Fruit fly (Drosophila melanogaster): ENCODE results near the gene Raf.

- TF ChIP-seq Hr39 (GFP tag; optimal IDR thresholded peaks at IDR 0.05): peak; percentile 55
- peak; percentile 8 for TF ChIP-seq Sox15 (GFP tag; optimal IDR thresholded peaks at IDR 0.05)
- TF ChIP-seq CG11762 (GFP tag; optimal IDR thresholded peaks at IDR 0.05; ENCODE audit: insufficient read depth): no peak
- TF ChIP-seq Eip93F (GFP tag; optimal IDR thresholded peaks at IDR 0.05): no peak
- no peak for TF ChIP-seq CG6854 (GFP tag; optimal IDR thresholded peaks at IDR 0.05)
- no peak for TF ChIP-seq Sox102F (GFP tag; optimal IDR thresholded peaks at IDR 0.05)
- TF ChIP-seq Blimp-1 (GFP tag; optimal IDR thresholded peaks at IDR 0.05): peak; percentile 11
- peak; percentile 65 for TF ChIP-seq dsx (GFP tag; optimal IDR thresholded peaks at IDR 0.05; ENCODE audit: poor library complexity, severe bottlenecking)
- TF ChIP-seq Sox14 (GFP tag; optimal IDR thresholded peaks at IDR 0.05): peak; percentile 62
- TF ChIP-seq CG16779 (tag; optimal IDR thresholded peaks at IDR 0.05): peak; percentile 11
- TF ChIP-seq CG9139 (GFP tag; optimal IDR thresholded peaks at IDR 0.05): peak; percentile 29
- TF ChIP-seq esn (GFP tag; optimal IDR thresholded peaks at IDR 0.05): peak; percentile 53
These were observed 41.2 kb downstream of the Raf start for dm6 chrX:2336428-2336827.
